Fruit fly (Drosophila melanogaster): Measurements from ENCODE around the gene CG12945.

The CG12945 gene

dm6 chr3R:9777941-9778360, 13.1 kb downstream of the CG12945 start, which contains the start of gene RpS29:
TSS of gene RpS29 (plus strand) at chr3R:9778042.
- TF ChIP-seq CG8478 (optimal IDR thresholded peaks at IDR 0.05), result no peak
- peak; percentile 60 to 70 for TF ChIP-seq CTCF (optimal IDR thresholded peaks at IDR 0.05)

dm6 chr3R:9774821-9775220, 16.2 kb downstream of the CG12945 start, which contains the start of gene topi:
TSS of gene topi (plus strand) at chr3R:9775121.
- no peak for TF ChIP-seq CTCF (optimal IDR thresholded peaks at IDR 0.05)
- no peak for TF ChIP-seq CG8478 (optimal IDR thresholded peaks at IDR 0.05)

dm6 chr3R:9774147-9774546, 16.9 kb downstream of the CG12945 start, which contains the start of gene Whamy:
TSS of gene Whamy (minus strand) at chr3R:9774419.
- no peak for TF ChIP-seq CTCF (optimal IDR thresholded peaks at IDR 0.05)
- no peak for TF ChIP-seq CG8478 (optimal IDR thresholded peaks at IDR 0.05)

dm6 chr3R:9771519-9771972, 19.5 kb downstream of the CG12945 start, which contains the start of gene CG9471:
TSS of gene CG9471 (minus strand) at chr3R:9771542.
- TF ChIP-seq CTCF (optimal IDR thresholded peaks at IDR 0.05), result no peak
- TF ChIP-seq CG8478 (optimal IDR thresholded peaks at IDR 0.05), result no peak

- TF ChIP-seq CG8478 (optimal IDR thresholded peaks at IDR 0.05) (no peak), CTCF (optimal IDR thresholded peaks at IDR 0.05) (no peak)
These were observed 20.9 kb downstream of the CG12945 start for dm6 chr3R:9770127-9770526.

- no peak for TF ChIP-seq CG8478 (optimal IDR thresholded peaks at IDR 0.05)
These were observed 22.1 kb downstream of the CG12945 start, which contains the start of gene MED6 for dm6 chr3R:9768884-9769283. TSS of gene MED6 (minus strand) at chr3R:9768984.

dm6 chr3R:9767620-9768592, 23.1 kb downstream of the CG12945 start, which contains the start of gene Naa80:
TSS of gene Naa80 (plus strand) at chr3R:9767834.
- TF ChIP-seq CG8478 (optimal IDR thresholded peaks at IDR 0.05), result no peak
- peak in 1 of 2 experiments; percentile 16 for TF ChIP-seq CTCF (optimal IDR thresholded peaks at IDR 0.05)

dm6 chr3R:9762955-9763931, 27.8 kb downstream of the CG12945 start, which contains the start of the genes Snap24 and CG8478:
TSS of gene Snap24 (minus strand) at chr3R:9763150.
TSS of gene CG8478 (plus strand) at chr3R:9763650.
- no peak for TF ChIP-seq CG8478 (optimal IDR thresholded peaks at IDR 0.05)
- no peak for TF ChIP-seq CTCF (optimal IDR thresholded peaks at IDR 0.05)

- no peak for TF ChIP-seq CG8478 (optimal IDR thresholded peaks at IDR 0.05)
- no peak for TF ChIP-seq CTCF (optimal IDR thresholded peaks at IDR 0.05)
These were observed 31.4 kb downstream of the CG12945 start, which contains the start of gene Mpi for dm6 chr3R:9759360-9760191. TSS of gene Mpi (plus strand) at chr3R:9759622.

- TF ChIP-seq CG8478 (optimal IDR thresholded peaks at IDR 0.05) (no peak), CTCF (optimal IDR thresholded peaks at IDR 0.05) (no peak)
These were observed 34.8 kb downstream of the CG12945 start, which contains the start of the genes Alg12 and Rpt3R for dm6 chr3R:9756187-9756586. TSS of gene Alg12 (plus strand) at chr3R:9756491. TSS of gene Rpt3R (minus strand) at chr3R:9756510.

- TF ChIP-seq CG8478 (optimal IDR thresholded peaks at IDR 0.05) (no peak), CTCF (optimal IDR thresholded peaks at IDR 0.05) (no peak)
These were observed 36.5 kb downstream of the CG12945 start, which contains the start of gene Tti1 for dm6 chr3R:9754487-9754886. TSS of gene Tti1 (minus strand) at chr3R:9754686.

dm6 chr3R:9747900-9748663, 42.9 kb downstream of the CG12945 start:
- TF ChIP-seq CG8478 (optimal IDR thresholded peaks at IDR 0.05), result no peak
- no peak for TF ChIP-seq CTCF (optimal IDR thresholded peaks at IDR 0.05)

dm6 chr3R:9747875-9747899, 43.3 kb downstream of the CG12945 start, which contains the start of gene PpD3:
TSS of gene PpD3 (plus strand) at chr3R:9747875.
- no peak for TF ChIP-seq CG8478 (optimal IDR thresholded peaks at IDR 0.05)
- no peak for TF ChIP-seq CTCF (optimal IDR thresholded peaks at IDR 0.05)
